Fruit fly (Drosophila melanogaster) whole organism: ENCODE results near the gene CG2656.

ENCODE experiments used
- CG8478 ChIP-seq: fragments of >200 bp; optimal IDR thresholded peaks from 2 replicates; lab custom pipeline; 2018; ENCODE audit warnings: inconsistent platforms
- pan ChIP-seq: fragments of >200 bp; optimal IDR thresholded peaks from 2 replicates; lab custom pipeline; 2017
- usp ChIP-seq: fragments of >200 bp; optimal IDR thresholded peaks from 2 replicates; lab custom pipeline; 2017; ENCODE audit warnings: missing biosample characterization, missing genetic modification characterization, mixed read lengths

- no peak for TF ChIP-seq usp (GFP tag; lab: Kevin White, UChicago)
- no peak for TF ChIP-seq pan
- no peak for TF ChIP-seq CG8478 (lab: Kevin White, UChicago)
Observed at dm6 chr3R:7154586-7155357, 10.2 kb downstream of the CG2656 start, which contains the start of gene MAGE.
